Fruit fly (Drosophila melanogaster) whole organism, embryonic: ENCODE measurements around the gene MICU3.

Experiments used
- Abd-B ChIP-seq: fragments of 200-800 bp; sonication (Bioruptor generic); optimal IDR thresholded peaks from 2 replicates; lab custom pipeline; 2018; ENCODE audit warnings: missing biosample characterization, mild to moderate bottlenecking, missing genetic modification characterization, moderate library complexity
- CG10147 ChIP-seq: fragments of 200-800 bp; sonication (Bioruptor generic); optimal IDR thresholded peaks from 2 replicates; lab custom pipeline; 2019; ENCODE audit warnings: missing biosample characterization, mild to moderate bottlenecking, missing genetic modification characterization, moderate library complexity
- CG10959 ChIP-seq: fragments of 200-800 bp; sonication (Bioruptor generic); IDR thresholded peaks from 2 replicates; pipeline ENCODE4 v1.3.6; 2022; ENCODE audit warnings: missing biosample characterization, missing genetic modification characterization
- CG10979 ChIP-seq: fragments of 200-800 bp; sonication (Bioruptor generic); optimal IDR thresholded peaks from 2 replicates; lab custom pipeline; 2018; ENCODE audit warnings: missing biosample characterization, mild to moderate bottlenecking, missing genetic modification characterization, moderate library complexity
- CG13123 ChIP-seq: fragments of 200-800 bp; sonication (Bioruptor generic); optimal IDR thresholded peaks from 2 replicates; lab custom pipeline; 2016; ENCODE audit warnings: missing biosample characterization, missing genetic modification characterization
- CG14050 ChIP-seq: fragments of 200-800 bp; sonication (Bioruptor generic); IDR thresholded peaks from 3 replicates; pipeline ENCODE4 v1.3.6; 2022; ENCODE audit warnings: missing biosample characterization, missing genetic modification characterization
- CG14441 ChIP-seq: fragments of 200-800 bp; sonication (Bioruptor generic); IDR thresholded peaks from 2 replicates; pipeline ENCODE4 v1.3.6; 2022; ENCODE audit warnings: missing biosample characterization, missing genetic modification characterization
- CG14710 ChIP-seq: fragments of 200-800 bp; sonication (Bioruptor generic); optimal IDR thresholded peaks from 3 replicates; lab custom pipeline; 2019; ENCODE audit warnings: missing biosample characterization, mild to moderate bottlenecking, missing genetic modification characterization, moderate library complexity
- CG15073 ChIP-seq: fragments of 200-800 bp; sonication (Bioruptor generic); optimal IDR thresholded peaks from 2 replicates; lab custom pipeline; 2016; ENCODE audit warnings: missing biosample characterization, missing genetic modification characterization
- CG1602 ChIP-seq: fragments of 200-800 bp; sonication (Bioruptor generic); optimal IDR thresholded peaks from 3 replicates; lab custom pipeline; 2016; ENCODE audit warnings: missing biosample characterization, missing genetic modification characterization
- CG17385 ChIP-seq: fragments of 200-800 bp; sonication (Bioruptor generic); optimal IDR thresholded peaks from 3 replicates; lab custom pipeline; 2018; ENCODE audit warnings: missing biosample characterization, mild to moderate bottlenecking, missing genetic modification characterization
- CG17802 ChIP-seq: fragments of 200-800 bp; sonication (Bioruptor generic); optimal IDR thresholded peaks from 2 replicates; lab custom pipeline; 2018; ENCODE audit warnings: missing biosample characterization, mild to moderate bottlenecking, missing genetic modification characterization, moderate library complexity
- CG18011 ChIP-seq: fragments of 200-800 bp; sonication (Bioruptor generic); optimal IDR thresholded peaks from 2 replicates; lab custom pipeline; 2017; ENCODE audit warnings: missing biosample characterization, missing genetic modification characterization, mild to moderate bottlenecking, moderate library complexity, missing genotype
- CG3407 ChIP-seq: fragments of 200-800 bp; sonication (Bioruptor generic); optimal IDR thresholded peaks from 2 replicates; lab custom pipeline; 2018; ENCODE audit warnings: missing biosample characterization, mild to moderate bottlenecking, missing genetic modification characterization
- CG3726 ChIP-seq: fragments of 200-800 bp; sonication (Bioruptor generic); IDR thresholded peaks from 3 replicates; pipeline ENCODE4, ENCODE4 v1.3.6; 2022; ENCODE audit warnings: missing biosample characterization, missing genetic modification characterization
- CG3838 ChIP-seq: fragments of 200-800 bp; sonication (Bioruptor generic); optimal IDR thresholded peaks from 3 replicates; lab custom pipeline; 2016; ENCODE audit warnings: missing biosample characterization, missing genetic modification characterization
- CG4707 ChIP-seq: fragments of 200-800 bp; sonication (Bioruptor generic); optimal IDR thresholded peaks from 2 replicates; lab custom pipeline; 2018; ENCODE audit warnings: missing biosample characterization, mild to moderate bottlenecking, missing genetic modification characterization, moderate library complexity
- CG6689 ChIP-seq: fragments of 200-800 bp; sonication (Bioruptor generic); IDR thresholded peaks from 2 replicates; pipeline ENCODE4 v1.3.6; 2022; ENCODE audit warnings: missing biosample characterization, missing genetic modification characterization
- CG7372 ChIP-seq: fragments of 200-800 bp; sonication (Bioruptor generic); IDR thresholded peaks from 2 replicates; pipeline ENCODE4 v1.3.6; 2022; ENCODE audit warnings: missing biosample characterization, missing genetic modification characterization
- CG8281 ChIP-seq: fragments of 200-800 bp; sonication (Bioruptor generic); optimal IDR thresholded peaks from 2 replicates; lab custom pipeline; 2018; ENCODE audit warnings: missing biosample characterization, mild to moderate bottlenecking, missing genetic modification characterization, moderate library complexity
- CG9215 ChIP-seq: fragments of 200-800 bp; sonication (Bioruptor generic); IDR thresholded peaks from 2 replicates; pipeline ENCODE4 v1.3.6; 2022; ENCODE audit warnings: missing biosample characterization, missing genetic modification characterization
- CHES-1-like ChIP-seq: fragments of 200-800 bp; sonication (Bioruptor generic); optimal IDR thresholded peaks from 2 replicates; lab custom pipeline; 2016; ENCODE audit warnings: missing biosample characterization, missing genetic modification characterization
- CkIIα-i1 ChIP-seq: fragments of 200-800 bp; sonication (Bioruptor generic); IDR thresholded peaks from 2 replicates; pipeline ENCODE4 v1.3.6; 2022; ENCODE audit warnings: missing biosample characterization, missing genetic modification characterization
- D ChIP-seq, 2 experiments: fragments of 200-800 bp in 1 of 2; fragments of >200 bp in 1 of 2; sonication (Bioruptor generic) in 1 of 2; optimal IDR thresholded peaks; 2 replicates in 1 of 2; 3 replicates in 1 of 2; lab custom pipeline; 2017; ENCODE audit warnings: mild to moderate bottlenecking in 1 of 2, missing biosample characterization in 1 of 2, missing genetic modification characterization in 1 of 2, missing genetic modification reagents in 1 of 2
- Dp ChIP-seq: fragments of 200-800 bp; sonication (Bioruptor generic); optimal IDR thresholded peaks from 2 replicates; lab custom pipeline; 2018; ENCODE audit warnings: missing biosample characterization, mild to moderate bottlenecking, missing genetic modification characterization, moderate library complexity
- H2.0 ChIP-seq: fragments of 200-800 bp; sonication (Bioruptor generic); IDR thresholded peaks from 2 replicates; pipeline ENCODE4 v1.3.6; 2022; ENCODE audit warnings: missing biosample characterization, missing genetic modification characterization
- Hr3 ChIP-seq: fragments of 200-800 bp; sonication (Bioruptor generic); optimal IDR thresholded peaks from 3 replicates; lab custom pipeline; 2016; ENCODE audit warnings: missing biosample characterization, missing genetic modification characterization
- NC2α ChIP-seq: fragments of 200-800 bp; sonication (Bioruptor generic); optimal IDR thresholded peaks from 2 replicates; lab custom pipeline; 2016; ENCODE audit warnings: missing biosample characterization, missing genetic modification characterization
- Nf-YC ChIP-seq: fragments of 200-800 bp; optimal IDR thresholded peaks from 3 replicates; lab custom pipeline; 2019; ENCODE audit warnings: missing biosample characterization, mild to moderate bottlenecking, missing genetic modification characterization, moderate library complexity
- Pdp1 ChIP-seq, 2 experiments: fragments of 200-800 bp; sonication (Bioruptor generic); optimal IDR thresholded peaks; 3 replicates each; lab custom pipeline; 2016; ENCODE audit warnings: missing biosample characterization in 2 of 2, missing genetic modification characterization in 2 of 2, mild to moderate bottlenecking in 1 of 2, moderate library complexity in 1 of 2
- Ptx1 ChIP-seq: fragments of 200-800 bp; sonication (Bioruptor generic); IDR thresholded peaks from 2 replicates; pipeline ENCODE4 v1.3.6; 2022; ENCODE audit warnings: missing biosample characterization, missing genetic modification characterization
- Ravus ChIP-seq: fragments of 200-800 bp; sonication (Bioruptor generic); IDR thresholded peaks from 2 replicates; pipeline ENCODE4 v1.3.6; 2022; ENCODE audit warnings: missing biosample characterization, missing genetic modification characterization
- Scr ChIP-seq: fragments of 200-800 bp; sonication (Bioruptor generic); IDR thresholded peaks from 2 replicates; pipeline ENCODE4 v1.3.6; 2022; ENCODE audit warnings: missing biosample characterization, missing genetic modification characterization; ENCODE audit not compliant: partially characterized antibody
- abd-A ChIP-seq: fragments of 200-800 bp; sonication (Bioruptor generic); optimal IDR thresholded peaks from 3 replicates; lab custom pipeline; 2019; ENCODE audit warnings: missing biosample characterization, mild to moderate bottlenecking, missing genetic modification characterization, moderate library complexity
- bigmax ChIP-seq: fragments of 200-800 bp; sonication (Bioruptor generic); optimal IDR thresholded peaks from 2 replicates; lab custom pipeline; 2018; ENCODE audit warnings: missing biosample characterization, mild to moderate bottlenecking, missing genetic modification characterization
- chinmo ChIP-seq: fragments of 200-800 bp; sonication (Bioruptor generic); IDR thresholded peaks from 4 replicates; pipeline ENCODE4 v1.3.6; 2022; ENCODE audit warnings: missing biosample characterization, missing genetic modification characterization; ENCODE audit not compliant: partially characterized antibody
- chm ChIP-seq: fragments of 200-800 bp; sonication (Bioruptor generic); IDR thresholded peaks from 2 replicates; pipeline ENCODE4 v1.3.6; 2022; ENCODE audit warnings: missing biosample characterization, missing genetic modification characterization
- disco-r ChIP-seq: fragments of 200-800 bp; sonication (Bioruptor generic); optimal IDR thresholded peaks from 2 replicates; lab custom pipeline; 2016; ENCODE audit warnings: missing biosample characterization, missing genetic modification characterization
- dmrt99B ChIP-seq: fragments of 200-800 bp; sonication (Bioruptor generic); optimal IDR thresholded peaks from 2 replicates; lab custom pipeline; 2018; ENCODE audit warnings: missing biosample characterization, mild to moderate bottlenecking, missing genetic modification characterization, moderate library complexity
- ems ChIP-seq: fragments of 200-800 bp; sonication (Bioruptor generic); optimal IDR thresholded peaks from 3 replicates; lab custom pipeline; 2016; ENCODE audit warnings: missing biosample characterization, missing genetic modification characterization
- fd96Cb ChIP-seq: fragments of 200-800 bp; sonication (Bioruptor generic); optimal IDR thresholded peaks from 2 replicates; lab custom pipeline; 2018; ENCODE audit warnings: missing biosample characterization, mild to moderate bottlenecking, missing genetic modification characterization, moderate library complexity
- gcm2 ChIP-seq: fragments of 200-800 bp; sonication (Bioruptor generic); optimal IDR thresholded peaks from 2 replicates; lab custom pipeline; 2016; ENCODE audit warnings: missing biosample characterization, missing genetic modification characterization
- grn ChIP-seq: fragments of 200-800 bp; sonication (Bioruptor generic); optimal IDR thresholded peaks from 3 replicates; lab custom pipeline; 2017; ENCODE audit warnings: missing biosample characterization, missing genetic modification characterization
- lilli ChIP-seq: fragments of 200-800 bp; sonication (Bioruptor generic); optimal IDR thresholded peaks from 3 replicates; lab custom pipeline; 2016; ENCODE audit warnings: missing biosample characterization, missing genetic modification characterization
- nau ChIP-seq: fragments of 200-800 bp; sonication (Bioruptor generic); optimal IDR thresholded peaks from 3 replicates; lab custom pipeline; 2017; ENCODE audit warnings: missing biosample characterization, mild to moderate bottlenecking, missing genetic modification characterization, missing genetic modification reagents
- otp ChIP-seq: fragments of 200-800 bp; sonication (Bioruptor generic); IDR thresholded peaks from 3 replicates; pipeline ENCODE4, ENCODE4 v1.3.6; 2022; ENCODE audit warnings: missing biosample characterization, missing genetic modification characterization
- pb ChIP-seq: fragments of 200-800 bp; sonication (Bioruptor generic); optimal IDR thresholded peaks from 3 replicates; lab custom pipeline; 2016; ENCODE audit warnings: missing biosample characterization, missing genetic modification characterization
- pita ChIP-seq: fragments of 200-800 bp; sonication (Bioruptor generic); optimal IDR thresholded peaks from 2 replicates; lab custom pipeline; 2017; ENCODE audit warnings: missing biosample characterization, mild to moderate bottlenecking, missing genetic modification characterization
- ro ChIP-seq: fragments of 200-800 bp; sonication (Bioruptor generic); IDR thresholded peaks from 2 replicates; pipeline ENCODE4 v1.3.6; 2022; ENCODE audit warnings: missing biosample characterization, missing genetic modification characterization
- sob ChIP-seq: fragments of 200-800 bp; sonication (Bioruptor generic); IDR thresholded peaks from 2 replicates; pipeline ENCODE4 v1.3.6; 2022; ENCODE audit warnings: missing biosample characterization, missing genetic modification characterization
- trh ChIP-seq: fragments of 200-800 bp; sonication (Bioruptor generic); optimal IDR thresholded peaks from 2 replicates; lab custom pipeline; 2016; ENCODE audit warnings: missing biosample characterization, missing genetic modification characterization
- vvl ChIP-seq: fragments of 200-800 bp; sonication (Bioruptor generic); IDR thresholded peaks from 2 replicates; pipeline ENCODE4 v1.3.6; 2022; ENCODE audit warnings: missing biosample characterization, missing genetic modification characterization

The MICU3 gene

dm6 chr3R:19892046-19892445 lies 44.9 kb downstream of the MICU3 start (continued):
- TF ChIP-seq CG13123 (GFP tag; lab: Kevin White, UChicago) (no peak), CG9215 (GFP tag; lab: Robert Waterston, UW) (peak; percentile 69), Ravus (no peak), Pdp1 (GFP tag; optimal IDR thresholded peaks at IDR 0.05; lab: Kevin White, UChicago) (peak; percentile 81 to 85), grn (GFP tag; lab: Kevin White, UChicago) (no peak), trh (peak; percentile 16), pita (GFP tag; lab: Kevin White, UChicago) (no peak), Dp (no peak), vvl (peak; percentile 85), CG17385 (GFP tag; lab: Kevin White, UChicago) (peak; percentile 63), CG3726 (GFP tag; lab: Robert Waterston, UW) (peak; percentile 73; the same call in 2 of the 3 replicates), CG3407 (GFP tag; lab: Kevin White, UChicago) (peak; percentile 17), Hr3 (peak; percentile 23), Scr (GFP tag; lab: Robert Waterston, UW) (0 out of 2 replicates have a peak, but pooled peaks have one; percentile 25), ems (GFP tag; lab: Kevin White, UChicago) (peak; percentile 80), chm (peak; percentile 75), CG14710 (tag; lab: Kevin White, UChicago) (peak; percentile 41), CG8281 (peak; percentile 50), chinmo (no peak), Nf-YC (tag; lab: Kevin White, UChicago) (peak; percentile 53), CG1602 (peak; percentile 45), CkIIα-i1 (no peak), sob (GFP tag; lab: Robert Waterston, UW) (peak; percentile 75), CG4707 (peak; percentile 46), CG6689 (GFP tag; lab: Robert Waterston, UW) (peak; percentile 81), CHES-1-like (peak; percentile 40), Abd-B (no peak), fd96Cb (tag; lab: Kevin White, UChicago) (peak; percentile 76), ro (GFP tag; lab: Robert Waterston, UW) (peak; percentile 32; the same call in 1 of the 2 replicates), CG17802 (tag; lab: Kevin White, UChicago) (peak; percentile 35), gcm2 (GFP tag; lab: Kevin White, UChicago) (peak; percentile 32), CG14441 (GFP tag; lab: Robert Waterston, UW) (peak; percentile 87), CG14050 (peak; percentile 38; the same call in 1 of the 3 replicates), CG15073 (GFP tag; lab: Kevin White, UChicago) (no peak), D (optimal IDR thresholded peaks at IDR 0.05; lab: Kevin White, UChicago) (no peak), D (GFP tag; optimal IDR thresholded peaks at IDR 0.05; lab: Kevin White, UChicago) (peak; percentile 59), NC2α (peak; percentile 37)

DNA sequence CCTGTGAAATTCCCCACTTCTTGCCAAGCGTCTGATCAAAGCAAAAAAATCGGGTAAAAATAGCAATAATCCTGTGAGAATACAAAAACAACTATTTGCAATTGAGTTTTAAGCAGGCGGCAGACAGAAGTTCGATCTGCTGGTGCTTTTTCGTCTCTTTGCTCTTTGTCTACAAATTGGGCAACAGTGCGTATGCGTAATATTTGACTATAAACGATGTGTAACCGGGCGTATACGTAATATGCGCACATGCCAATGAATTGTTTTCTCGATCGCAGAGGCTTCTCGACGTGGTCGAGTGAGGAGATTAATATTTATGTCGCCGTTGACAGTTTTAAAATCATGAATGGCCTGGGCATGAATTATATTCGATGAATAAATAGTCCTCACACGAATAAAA lies 48.2 kb downstream of the MICU3 start:
- TF ChIP-seq pb (GFP tag; lab: Kevin White, UChicago) (no peak), lilli (no peak), nau (GFP tag; lab: Kevin White, UChicago) (no peak), dmrt99B (tag; lab: Kevin White, UChicago) (no peak), disco-r (GFP tag; lab: Kevin White, UChicago) (no peak), Pdp1 (GFP tag; optimal IDR thresholded peaks at IDR 0.05; lab: Kevin White, UChicago) (peak in 1 of 2 experiments; percentile 62), chm (no peak), CG10979 (peak; percentile 6), CG10959 (0 out of 2 replicates have a peak, but pooled peaks have one; percentile 17), abd-A (tag; lab: Kevin White, UChicago) (no peak), CG10147 (GFP tag; lab: Kevin White, UChicago) (no peak), otp (GFP tag; lab: Robert Waterston, UW) (no peak), CG3838 (GFP tag; lab: Kevin White, UChicago) (no peak), CG6689 (GFP tag; lab: Robert Waterston, UW) (no peak), bigmax (GFP tag; lab: Kevin White, UChicago) (no peak), H2.0 (GFP tag; lab: Robert Waterston, UW) (no peak), Ptx1 (GFP tag; lab: Robert Waterston, UW) (no peak), CG18011 (GFP tag; lab: Kevin White, UChicago) (no peak), CG7372 (GFP tag; lab: Robert Waterston, UW) (peak; percentile 93)
